Fruit fly (Drosophila melanogaster): ENCODE measurements around the gene mib2.

The mib2 gene

DNA sequence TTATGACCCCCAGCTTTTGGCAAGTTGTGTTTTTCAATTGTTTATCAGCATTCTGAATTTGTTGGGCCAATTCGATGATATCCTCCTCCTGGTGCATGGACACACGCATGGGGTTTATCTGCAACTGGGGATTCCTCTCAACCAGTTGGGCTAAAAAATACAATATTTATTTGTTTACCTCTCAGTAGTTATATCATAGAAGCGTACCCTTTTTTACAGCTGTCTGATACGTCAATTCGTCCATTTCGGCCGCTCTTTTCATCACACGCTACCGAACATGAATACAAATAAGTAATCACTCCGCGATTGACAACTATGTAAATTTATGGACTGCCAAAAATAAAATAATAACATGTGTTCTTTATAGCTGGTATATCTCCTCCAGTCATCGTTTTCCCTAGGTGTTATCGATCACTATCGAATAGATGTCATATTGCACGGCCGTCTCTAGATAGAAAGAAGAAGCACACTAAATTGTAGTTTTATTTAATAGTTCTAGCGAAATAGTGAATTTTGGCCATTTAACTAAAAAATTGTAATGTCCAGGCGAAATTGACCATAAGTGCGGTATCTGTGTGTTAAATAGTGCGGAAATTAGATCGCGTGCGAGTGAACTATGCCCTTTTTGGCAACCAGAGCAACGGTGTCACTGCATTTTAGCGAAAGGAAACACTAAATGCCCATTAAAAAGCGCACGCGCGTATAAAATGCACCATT, at the start of gene mib2, which contains the start of gene CG31800:
TSS of gene mib2 (plus strand) at position 232 of the 717 bp plus-strand sequence.
TSS of gene CG31800 (minus strand) at position 364 of the 717 bp plus-strand sequence.
- TF ChIP-seq CG8159 (tag; optimal IDR thresholded peaks at IDR 0.05) (no peak), CG14655 (GFP tag; optimal IDR thresholded peaks at IDR 0.05) (no peak), EcR (GFP tag; optimal IDR thresholded peaks at IDR 0.05) (no peak), Pif1B (GFP tag; optimal IDR thresholded peaks at IDR 0.05) (no peak), CG34367 (tag; optimal IDR thresholded peaks at IDR 0.05) (no peak), D1 (tag; optimal IDR thresholded peaks at IDR 0.05) (no peak), CG12605 (GFP tag; IDR thresholded peaks at IDR 0.05) (no peak), gl (tag; optimal IDR thresholded peaks at IDR 0.05) (no peak), CG9948 (tag; optimal IDR thresholded peaks at IDR 0.05) (no peak), CG32121 (GFP tag; IDR thresholded peaks at IDR 0.05) (no peak), CG15710 (tag; optimal IDR thresholded peaks at IDR 0.05) (no peak), CG17806 (tag; optimal IDR thresholded peaks at IDR 0.05) (no peak), Snoo (tag; optimal IDR thresholded peaks at IDR 0.05) (no peak), Pif1A (GFP tag; optimal IDR thresholded peaks at IDR 0.05) (no peak), CG4496 (GFP tag; IDR thresholded peaks at IDR 0.05) (no peak), CG13204 (GFP tag; optimal IDR thresholded peaks at IDR 0.05) (no peak), Ets98B (GFP tag; IDR thresholded peaks at IDR 0.05) (no peak), CG8301 (tag; optimal IDR thresholded peaks at IDR 0.05) (no peak)

DNA sequence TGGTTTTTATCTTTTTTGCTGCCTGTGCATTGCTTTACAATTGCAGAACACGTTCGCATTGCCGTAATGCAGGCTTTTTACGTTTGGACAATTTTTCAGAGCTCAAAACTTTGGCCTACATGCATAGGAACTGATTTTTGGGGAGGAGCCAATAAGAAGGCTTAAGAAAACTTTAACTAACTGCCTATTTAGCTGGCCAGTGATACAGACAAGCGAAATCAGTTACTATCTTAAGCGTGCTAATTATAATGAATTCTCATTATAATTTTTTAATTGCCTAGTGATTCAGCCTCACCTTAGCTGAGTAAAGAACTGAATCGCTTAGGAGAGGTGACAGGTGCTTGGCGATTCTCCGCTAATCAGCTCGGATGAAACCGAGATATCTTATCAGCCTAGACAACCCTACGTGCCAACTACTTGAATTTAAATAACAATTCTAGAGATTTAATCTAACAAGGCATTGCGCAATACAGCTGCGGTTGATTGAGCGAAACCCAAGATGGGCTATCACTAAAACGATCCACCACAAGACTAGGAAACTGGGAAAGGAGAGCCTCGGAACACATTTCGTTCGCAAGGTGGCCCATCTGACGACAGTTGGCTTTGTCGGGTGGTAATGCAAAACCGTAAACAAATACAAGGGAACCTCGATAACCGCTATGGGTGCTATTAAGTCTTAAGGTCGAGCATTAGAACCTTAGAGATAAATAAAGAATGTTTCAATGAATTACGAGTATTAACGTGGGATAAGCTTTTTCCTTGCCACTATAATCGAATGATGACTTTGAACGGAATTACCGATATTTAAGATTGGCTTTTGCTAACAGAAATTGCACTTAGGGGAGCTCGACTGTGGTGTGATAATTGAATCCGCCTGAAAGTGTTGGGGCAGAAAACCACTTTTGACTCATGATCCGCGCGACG, 48.8 kb upstream of the mib2 start:
- TF ChIP-seq CG10348 (GFP tag; IDR thresholded peaks at IDR 0.05) (no peak), CG17806 (tag; optimal IDR thresholded peaks at IDR 0.05) (no peak), Pif1A (GFP tag; optimal IDR thresholded peaks at IDR 0.05) (peak; percentile 6), CG12605 (GFP tag; IDR thresholded peaks at IDR 0.05) (no peak), CG15710 (tag; optimal IDR thresholded peaks at IDR 0.05) (peak; percentile 12), gl (tag; optimal IDR thresholded peaks at IDR 0.05) (no peak), Snoo (tag; optimal IDR thresholded peaks at IDR 0.05) (no peak), CG14655 (GFP tag; optimal IDR thresholded peaks at IDR 0.05) (peak; percentile 36), CG8159 (tag; optimal IDR thresholded peaks at IDR 0.05) (peak; percentile 9), D1 (tag; optimal IDR thresholded peaks at IDR 0.05) (no peak), fd96Ca (GFP tag; IDR thresholded peaks at IDR 0.05) (no peak), CG4496 (GFP tag; IDR thresholded peaks at IDR 0.05) (no peak), Pif1B (GFP tag; optimal IDR thresholded peaks at IDR 0.05) (no peak), CG32121 (GFP tag; IDR thresholded peaks at IDR 0.05) (no peak), CG34367 (tag; optimal IDR thresholded peaks at IDR 0.05) (no peak), EcR (GFP tag; optimal IDR thresholded peaks at IDR 0.05) (no peak), CG9948 (tag; optimal IDR thresholded peaks at IDR 0.05) (no peak), rn (GFP tag; IDR thresholded peaks at IDR 0.05) (no peak), CG13204 (GFP tag; optimal IDR thresholded peaks at IDR 0.05) (no peak), Ets98B (GFP tag; IDR thresholded peaks at IDR 0.05) (no peak), CG8301 (tag; optimal IDR thresholded peaks at IDR 0.05) (peak; percentile 9)

dm6 chr2L:18986125-18986498, 48.1 kb upstream of the mib2 start:
- no peak for TF ChIP-seq CG13204 (GFP tag; optimal IDR thresholded peaks at IDR 0.05)
- TF ChIP-seq CG8159 (tag; optimal IDR thresholded peaks at IDR 0.05): no peak
- no peak for TF ChIP-seq CG14655 (GFP tag; optimal IDR thresholded peaks at IDR 0.05)
- TF ChIP-seq CG17806 (tag; optimal IDR thresholded peaks at IDR 0.05): no peak
- no peak for TF ChIP-seq rn (GFP tag; IDR thresholded peaks at IDR 0.05)
- no peak for TF ChIP-seq Pif1B (GFP tag; optimal IDR thresholded peaks at IDR 0.05)
- TF ChIP-seq Snoo (tag; optimal IDR thresholded peaks at IDR 0.05): no peak
- no peak for TF ChIP-seq CG4496 (GFP tag; IDR thresholded peaks at IDR 0.05)
- no peak for TF ChIP-seq CG32121 (GFP tag; IDR thresholded peaks at IDR 0.05)
- TF ChIP-seq CG12605 (GFP tag; IDR thresholded peaks at IDR 0.05): no peak
- TF ChIP-seq D1 (tag; optimal IDR thresholded peaks at IDR 0.05): no peak
- no peak for TF ChIP-seq fd96Ca (GFP tag; IDR thresholded peaks at IDR 0.05)
- TF ChIP-seq Ets98B (GFP tag; IDR thresholded peaks at IDR 0.05): no peak
- no peak for TF ChIP-seq gl (tag; optimal IDR thresholded peaks at IDR 0.05)
- no peak for TF ChIP-seq Pif1A (GFP tag; optimal IDR thresholded peaks at IDR 0.05)
- no peak for TF ChIP-seq CG8301 (tag; optimal IDR thresholded peaks at IDR 0.05)
- TF ChIP-seq CG10348 (GFP tag; IDR thresholded peaks at IDR 0.05): no peak

- no peak for TF ChIP-seq gl (tag; optimal IDR thresholded peaks at IDR 0.05)
- TF ChIP-seq rn (GFP tag; IDR thresholded peaks at IDR 0.05): 0 out of 2 replicates have a peak, but pooled peaks have one; percentile 9
- TF ChIP-seq EcR (GFP tag; optimal IDR thresholded peaks at IDR 0.05): no peak
- TF ChIP-seq Snoo (tag; optimal IDR thresholded peaks at IDR 0.05): no peak
- no peak for TF ChIP-seq CG13204 (GFP tag; optimal IDR thresholded peaks at IDR 0.05)
- TF ChIP-seq Pif1B (GFP tag; optimal IDR thresholded peaks at IDR 0.05): peak; percentile 2
- TF ChIP-seq CG34367 (tag; optimal IDR thresholded peaks at IDR 0.05): peak; percentile 31
- TF ChIP-seq CG17806 (tag; optimal IDR thresholded peaks at IDR 0.05): peak; percentile 32
- no peak for TF ChIP-seq CG10348 (GFP tag; IDR thresholded peaks at IDR 0.05)
- TF ChIP-seq CG15710 (tag; optimal IDR thresholded peaks at IDR 0.05): peak; percentile 61
- TF ChIP-seq CG12605 (GFP tag; IDR thresholded peaks at IDR 0.05): no peak
- peak; percentile 16 for TF ChIP-seq D1 (tag; optimal IDR thresholded peaks at IDR 0.05)
- TF ChIP-seq Pif1A (GFP tag; optimal IDR thresholded peaks at IDR 0.05): peak; percentile 23
- peak; percentile 50 for TF ChIP-seq CG14655 (GFP tag; optimal IDR thresholded peaks at IDR 0.05)
- TF ChIP-seq CG4496 (GFP tag; IDR thresholded peaks at IDR 0.05): peak; percentile 39; the same call in 1 of the 3 replicates
- TF ChIP-seq CG32121 (GFP tag; IDR thresholded peaks at IDR 0.05): no peak; the same call in 1 of the 2 replicates
- peak; percentile 38; the same call in 1 of the 2 replicates for TF ChIP-seq Ets98B (GFP tag; IDR thresholded peaks at IDR 0.05)
- peak; percentile 68 for TF ChIP-seq CG8159 (tag; optimal IDR thresholded peaks at IDR 0.05)
- 0 out of 3 replicates have a peak, but pooled peaks have one; percentile 36 for TF ChIP-seq fd96Ca (GFP tag; IDR thresholded peaks at IDR 0.05)
- peak; percentile 31 for TF ChIP-seq CG9948 (tag; optimal IDR thresholded peaks at IDR 0.05)
These were observed 47.0 kb upstream of the mib2 start, which contains the start of the genes Swip-1 and EMC5 for dm6 chr2L:18987078-18987895. Gene Swip-1, minus strand, starts transcription at chr2L:18987280. Gene EMC5, plus strand, starts transcription at chr2L:18987707.
